Worm (Caenorhabditis elegans) whole organism, L4 larva: ENCODE measurements around the gene ckb-3.

Experiments
- F44E2.7 ChIP-seq: fragments of 200-800 bp; sonication (Bioruptor generic); IDR thresholded peaks from 2 replicates; pipeline ENCODE4 v2.1.2; 2022; ENCODE audit warnings: missing genetic modification characterization, missing compliant biosample characterization
- Y75B8A.6 ChIP-seq: fragments of 200-800 bp; sonication (Bioruptor generic); IDR thresholded peaks from 2 replicates; pipeline ENCODE4 v1.3.6; 2022; ENCODE audit warnings: missing genetic modification reagents, missing genetic modification characterization, missing compliant biosample characterization
- aha-1 ChIP-seq: fragments of 150-350 bp; peaks from one replicate; lab custom pipeline; 2014; ENCODE audit warnings: missing biosample characterization, missing genetic modification characterization
- ama-1 ChIP-seq: fragments of 150-350 bp; optimal IDR thresholded peaks from 2 replicates; lab custom pipeline; 2014; ENCODE audit warnings: inconsistent platforms, mixed read lengths
- ceh-20 ChIP-seq: fragments of 200-800 bp; sonication (Bioruptor generic); IDR thresholded peaks from 2 replicates; pipeline ENCODE4 v1.3.6; 2022; ENCODE audit warnings: missing genetic modification reagents, missing genetic modification characterization, missing compliant biosample characterization
- ceh-28 ChIP-seq: fragments of 150-350 bp; optimal IDR thresholded peaks from 2 replicates; lab custom pipeline; 2014; ENCODE audit warnings: missing biosample characterization, missing genetic modification reagents, missing genetic modification characterization
- ceh-32 ChIP-seq: sonication (generic microtip); optimal IDR thresholded peaks from 2 replicates; lab custom pipeline; 2016; ENCODE audit warnings: mild to moderate bottlenecking, missing genetic modification characterization, missing compliant biosample characterization; ENCODE audit not compliant: poor library complexity
- daf-12 ChIP-seq: fragments of 150-350 bp; optimal IDR thresholded peaks from 2 replicates; lab custom pipeline; 2014; ENCODE audit warnings: missing biosample characterization, missing genetic modification reagents, missing genetic modification characterization
- daf-16 ChIP-seq, 3 experiments: sonication (generic microtip); optimal IDR thresholded peaks; 2 replicates each; lab custom pipeline; 2016 to 2017; ENCODE audit warnings: missing genetic modification characterization in 3 of 3, missing genetic modification reagents in 3 of 3, mild to moderate bottlenecking in 2 of 3, missing compliant biosample characterization in 2 of 3, missing biosample characterization in 1 of 3, moderate library complexity in 1 of 3
- daf-8 ChIP-seq: fragments of 200-800 bp; sonication (Bioruptor generic); IDR thresholded peaks from 2 replicates; pipeline ENCODE4 v1.3.6; 2022; ENCODE audit warnings: missing genetic modification characterization, missing compliant biosample characterization
- dmd-8 ChIP-seq: fragments of 200-800 bp; sonication (Bioruptor generic); IDR thresholded peaks from 2 replicates; pipeline ENCODE4 v1.3.6; 2022; ENCODE audit warnings: missing genetic modification characterization, missing compliant biosample characterization
- fkh-10 ChIP-seq: fragments of 150-350 bp; optimal IDR thresholded peaks from 2 replicates; lab custom pipeline; 2014; ENCODE audit warnings: missing biosample characterization, missing genetic modification reagents, missing genetic modification characterization
- fos-1 ChIP-seq: fragments of 150-350 bp; optimal IDR thresholded peaks from 2 replicates; lab custom pipeline; 2014; ENCODE audit warnings: missing biosample characterization, missing genetic modification characterization
- hlh-30 ChIP-seq: sonication (generic microtip); optimal IDR thresholded peaks from 2 replicates; lab custom pipeline; 2017; ENCODE audit warnings: antibody characterized with exemption, mild to moderate bottlenecking, missing genetic modification characterization, missing compliant biosample characterization; ENCODE audit not compliant: insufficient read depth
- lir-3 ChIP-seq: sonication (generic microtip); optimal IDR thresholded peaks from 2 replicates; lab custom pipeline; 2016; ENCODE audit warnings: mild to moderate bottlenecking, missing genetic modification characterization, missing compliant biosample characterization
- mdl-1 ChIP-seq, 2 experiments: fragments of 150-350 bp in 1 of 2; sonication (generic microtip) in 1 of 2; optimal IDR thresholded peaks; 2 replicates each; lab custom pipeline; 2014 to 2017; ENCODE audit warnings: missing biosample characterization in 2 of 2, missing genetic modification characterization in 2 of 2
- mes-2 ChIP-seq: sonication (generic microtip); optimal IDR thresholded peaks from 2 replicates; lab custom pipeline; 2016; ENCODE audit warnings: missing genotype, mild to moderate bottlenecking, missing genetic modification characterization, missing compliant biosample characterization; ENCODE audit not compliant: poor library complexity, severe bottlenecking
- mxl-2 ChIP-seq: fragments of 200-800 bp; sonication (Bioruptor generic); conservative IDR thresholded peaks from 2 replicates; pipeline ENCODE4 v1.3.6; 2022; ENCODE audit warnings: missing genetic modification reagents, missing genetic modification characterization, missing compliant biosample characterization
- nhr-11 ChIP-seq: fragments of 150-350 bp; optimal IDR thresholded peaks from 2 replicates; lab custom pipeline; 2014; ENCODE audit warnings: missing biosample characterization, missing genetic modification characterization
- nhr-48 ChIP-seq: sonication (generic microtip); optimal IDR thresholded peaks from 2 replicates; lab custom pipeline; 2016; ENCODE audit warnings: mild to moderate bottlenecking, missing genetic modification characterization, missing compliant biosample characterization
- nhr-76 ChIP-seq: fragments of 150-350 bp; optimal IDR thresholded peaks from 2 replicates; lab custom pipeline; 2014; ENCODE audit warnings: missing biosample characterization, missing genetic modification characterization
- php-3 ChIP-seq: fragments of 200-800 bp; sonication (Bioruptor generic); IDR thresholded peaks from 2 replicates; pipeline ENCODE4 v1.3.6; 2022; ENCODE audit warnings: missing genetic modification reagents, missing genetic modification characterization, missing compliant biosample characterization
- pqm-1 ChIP-seq: sonication (generic microtip); optimal IDR thresholded peaks from 2 replicates; lab custom pipeline; 2017; ENCODE audit warnings: missing biosample characterization, missing genetic modification characterization
- saeg-2 ChIP-seq: fragments of 200-800 bp; sonication (Bioruptor generic); IDR thresholded peaks from 2 replicates; pipeline ENCODE4 v1.3.6; 2022; ENCODE audit warnings: missing genetic modification reagents, missing genetic modification characterization, missing compliant biosample characterization
- set-16 ChIP-seq: fragments of 200-800 bp; sonication (Bioruptor generic); IDR thresholded peaks from 2 replicates; pipeline ENCODE4 v1.3.6; 2022; ENCODE audit warnings: missing genetic modification reagents, missing genetic modification characterization, missing compliant biosample characterization
- skn-1 ChIP-seq: fragments of 150-350 bp; optimal IDR thresholded peaks from 2 replicates; lab custom pipeline; 2014; ENCODE audit warnings: missing biosample characterization, missing genetic modification characterization
- snpc-4 ChIP-seq: fragments of 150-350 bp; optimal IDR thresholded peaks from 2 replicates; lab custom pipeline; 2014; ENCODE audit warnings: missing biosample characterization, missing genetic modification characterization
- unc-62 ChIP-seq, 3 experiments: fragments of 150-350 bp in 1 of 3; sonication (generic microtip); optimal IDR thresholded peaks in 2 of 3; peaks in 1 of 3; 1 replicate in 1 of 3; 2 replicates in 2 of 3; lab custom pipeline; 2014 to 2017; ENCODE audit warnings: missing biosample characterization in 3 of 3, missing genetic modification characterization in 3 of 3, missing genetic modification reagents in 3 of 3, missing genotype in 1 of 3
- vab-7 ChIP-seq: fragments of 200-800 bp; sonication (Bioruptor generic); IDR thresholded peaks from 2 replicates; pipeline ENCODE4 v1.3.6; 2022; ENCODE audit warnings: missing genetic modification reagents, missing genetic modification characterization, missing compliant biosample characterization
- zip-11 ChIP-seq: fragments of 200-800 bp; sonication (Bioruptor generic); IDR thresholded peaks from 2 replicates; pipeline ENCODE4 v1.3.6; 2022; ENCODE audit warnings: missing genetic modification characterization, missing compliant biosample characterization

ckb-3 gene

DNA sequence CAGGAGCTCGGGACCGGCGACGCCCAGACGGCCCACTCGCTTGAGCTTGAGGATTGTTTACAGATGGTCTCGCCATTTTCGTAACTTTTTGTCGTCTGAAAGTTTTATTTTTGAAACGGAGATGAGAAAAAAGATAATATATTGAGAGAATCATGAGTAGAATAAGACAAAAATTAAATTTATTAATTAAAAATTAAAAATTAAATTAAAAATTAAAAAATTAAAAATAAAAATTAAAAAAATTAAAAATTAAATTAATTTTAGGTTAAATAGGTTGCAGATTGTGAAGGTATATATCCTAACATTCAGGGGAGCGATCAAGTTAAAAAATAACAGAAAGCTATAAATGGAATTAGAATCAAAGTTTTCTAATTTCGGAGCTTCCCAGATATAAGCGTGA is 9.0 kb downstream of the ckb-3 start, which contains the start of gene B0284.3:
Gene B0284.3 (minus strand): TSS at position 101 of the 400 bp plus-strand sequence.
- no peak for TF ChIP-seq aha-1 (tag; lab: Kevin White, UChicago)
- TF ChIP-seq fos-1 (tag; lab: Kevin White, UChicago): no peak

DNA sequence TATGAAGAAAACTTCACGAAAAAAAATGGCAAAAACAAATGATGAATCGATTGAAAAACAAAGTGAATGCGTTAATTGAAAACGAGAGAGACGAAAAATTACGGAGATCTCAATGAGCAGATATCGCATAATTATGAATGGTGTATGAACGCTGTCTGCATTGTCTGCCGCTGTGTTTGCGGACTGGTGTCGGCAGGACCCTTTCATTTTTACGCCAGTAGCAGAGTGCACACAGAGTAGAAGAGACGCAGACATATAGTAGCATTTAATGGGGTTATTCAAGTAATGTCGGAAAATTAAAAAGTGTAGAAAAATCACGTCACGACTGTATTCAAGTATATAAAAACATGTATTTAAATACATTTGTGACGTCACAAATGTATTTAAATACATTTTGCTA is 10.2 kb downstream of the ckb-3 start:
- TF ChIP-seq mes-2 (tag; lab: Kevin White, UChicago) (peak; percentile 65), daf-12 (tag; lab: Kevin White, UChicago) (no peak)

DNA sequence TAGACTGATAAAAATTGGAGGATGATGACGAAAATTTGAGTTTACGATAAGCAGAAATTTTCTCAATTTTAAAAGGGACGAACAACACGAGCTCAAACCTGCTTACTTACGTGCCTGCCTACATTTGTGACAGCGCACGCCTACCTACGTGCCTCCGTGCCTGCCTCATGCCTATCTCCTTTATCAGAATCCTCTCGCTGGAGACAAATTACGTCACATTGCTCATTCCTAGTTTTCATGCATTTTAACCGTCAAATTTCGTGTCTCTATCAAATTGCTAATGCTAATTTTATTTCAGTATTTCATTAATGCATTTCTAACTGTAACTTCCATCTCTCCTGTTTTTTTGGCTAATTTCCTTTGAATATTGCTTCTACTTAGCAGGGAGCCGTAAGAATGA is 10.7 kb downstream of the ckb-3 start, which contains the start of gene pals-27:
Gene pals-27 (plus strand): TSS at position 301 of the 400 bp plus-strand sequence.
- TF ChIP-seq daf-16 (GFP tag; optimal IDR thresholded peaks at IDR 0.05; lab: Kevin White, UChicago) (no peak), daf-16 (tag; optimal IDR thresholded peaks at IDR 0.05; lab: Kevin White, UChicago) (no peak), ama-1 (lab: Kevin White, UChicago) (no peak), Y75B8A.6 (GFP tag; lab: Robert Waterston, UW) (no peak), dmd-8 (GFP tag; lab: Robert Waterston, UW) (no peak), ceh-32 (no peak), daf-8 (GFP tag; lab: Robert Waterston, UW) (no peak), php-3 (GFP tag; lab: Robert Waterston, UW) (no peak), pqm-1 (tag; lab: Kevin White, UChicago) (no peak), nhr-48 (tag; lab: Kevin White, UChicago) (no peak), vab-7 (no peak), skn-1 (no peak), mxl-2 (GFP tag; lab: Robert Waterston, UW) (no peak), F44E2.7 (GFP tag; lab: Robert Waterston, UW) (no peak), lir-3 (tag; lab: Kevin White, UChicago) (no peak), fkh-10 (GFP tag; lab: Kevin White, UChicago) (no peak)

DNA sequence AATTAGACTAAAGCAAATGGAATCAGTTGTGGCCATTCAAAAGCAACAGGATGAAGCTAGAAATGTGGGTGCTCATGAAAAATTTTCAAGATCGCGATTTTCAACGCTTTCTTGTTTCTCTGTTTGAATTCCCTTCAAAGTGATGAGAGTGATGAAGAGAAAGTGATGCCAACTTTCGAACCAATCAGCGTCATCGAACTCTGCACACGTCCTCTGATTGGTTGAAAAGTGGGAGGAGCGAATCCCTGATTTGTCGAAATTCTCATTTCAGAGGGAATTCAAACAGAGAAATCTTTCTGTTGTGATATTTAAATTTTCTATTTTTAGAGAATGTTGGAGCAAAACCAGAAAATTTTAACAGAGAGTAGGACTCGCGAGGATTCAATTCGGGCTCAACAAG is 11.4 kb downstream of the ckb-3 start:
- TF ChIP-seq snpc-4 (tag; lab: Kevin White, UChicago) (no peak), mxl-2 (GFP tag; lab: Robert Waterston, UW) (no peak), aha-1 (tag; lab: Kevin White, UChicago) (peak; percentile 87)

DNA sequence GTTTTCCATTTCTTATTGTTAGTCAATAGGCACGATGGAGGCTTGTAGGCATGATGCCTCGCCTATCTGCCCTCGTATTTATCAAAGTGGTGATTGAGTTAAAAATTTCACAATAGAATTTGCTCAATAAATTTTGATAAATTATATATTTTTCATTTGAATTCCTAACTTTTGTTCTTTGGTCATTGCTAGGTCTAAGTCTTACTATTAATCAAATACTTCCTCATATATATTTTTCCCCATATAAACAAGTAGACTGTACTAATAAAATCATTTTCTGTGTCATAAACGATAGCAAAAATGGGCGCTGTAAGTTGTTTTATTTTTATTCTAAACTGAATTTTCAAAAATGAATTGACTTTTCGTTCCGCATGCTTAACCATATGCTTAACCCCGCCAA is 13.8 kb downstream of the ckb-3 start, which contains the start of gene pals-28:
Gene pals-28 (plus strand): TSS at position 301 of the 400 bp plus-strand sequence.
- no peak for TF ChIP-seq nhr-48 (tag; lab: Kevin White, UChicago)
- TF ChIP-seq ceh-28 (tag; lab: Kevin White, UChicago): no peak
- no peak for TF ChIP-seq hlh-30 (tag; lab: Kevin White, UChicago)
- no peak for TF ChIP-seq aha-1 (tag; lab: Kevin White, UChicago)
- no peak for TF ChIP-seq ceh-20 (GFP tag; lab: Robert Waterston, UW)
- no peak for TF ChIP-seq unc-62 (GFP tag; optimal IDR thresholded peaks at IDR 0.05 in 1 of 2; lab: Kevin White, UChicago)
- no peak for TF ChIP-seq unc-62 (tag; optimal IDR thresholded peaks at IDR 0.05; lab: Kevin White, UChicago)
- TF ChIP-seq skn-1: no peak
- no peak for TF ChIP-seq set-16
- TF ChIP-seq saeg-2 (GFP tag; lab: Robert Waterston, UW): no peak
- no peak for TF ChIP-seq nhr-11
- no peak for TF ChIP-seq nhr-76
- TF ChIP-seq, all 104 proteins: peak for 0

DNA sequence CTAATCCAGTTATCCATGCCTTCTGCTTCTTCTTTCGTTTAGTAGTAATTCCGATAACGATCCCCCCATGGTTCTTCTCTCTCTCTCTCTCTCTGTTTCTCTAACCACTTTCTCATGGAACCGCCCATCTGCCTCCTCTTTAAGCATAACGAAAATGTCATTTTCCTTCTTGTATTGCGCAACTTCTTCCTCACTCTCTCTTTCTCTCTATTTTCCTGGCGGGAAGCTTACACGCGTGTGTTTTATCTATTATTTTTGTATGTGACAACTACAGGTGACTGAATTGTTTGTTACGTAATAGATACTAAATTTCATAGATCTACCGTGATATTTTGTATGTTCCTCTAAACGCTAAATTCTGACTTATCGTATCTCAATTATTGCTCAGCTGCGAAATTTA is 19.7 kb downstream of the ckb-3 start:
- TF ChIP-seq zip-11 (GFP tag; lab: Robert Waterston, UW) (no peak), mdl-1 (tag; optimal IDR thresholded peaks at IDR 0.05; lab: Kevin White, UChicago) (no peak)
